Fruit fly (Drosophila melanogaster) S2 (cell line): ENCODE data around the gene Prp3.

Experiments used
- CG8478 ChIP-seq: fragments of >200 bp; optimal IDR thresholded peaks from 2 replicates; lab custom pipeline; 2018
- CTCF ChIP-seq, 2 experiments: fragments of >200 bp; optimal IDR thresholded peaks; 2 replicates each; lab custom pipeline; 2018

dm6 chr3L:19928435-19929011 is 18.4 kb downstream of the Prp3 start, which contains the start of the genes CG8004 and RhoGDI:
- no peak for TF ChIP-seq CTCF (optimal IDR thresholded peaks at IDR 0.05; lab: Kevin White, UChicago)
- no peak for TF ChIP-seq CG8478
